Worm (Caenorhabditis elegans): ENCODE measurements around the gene ztf-1.

DNA sequence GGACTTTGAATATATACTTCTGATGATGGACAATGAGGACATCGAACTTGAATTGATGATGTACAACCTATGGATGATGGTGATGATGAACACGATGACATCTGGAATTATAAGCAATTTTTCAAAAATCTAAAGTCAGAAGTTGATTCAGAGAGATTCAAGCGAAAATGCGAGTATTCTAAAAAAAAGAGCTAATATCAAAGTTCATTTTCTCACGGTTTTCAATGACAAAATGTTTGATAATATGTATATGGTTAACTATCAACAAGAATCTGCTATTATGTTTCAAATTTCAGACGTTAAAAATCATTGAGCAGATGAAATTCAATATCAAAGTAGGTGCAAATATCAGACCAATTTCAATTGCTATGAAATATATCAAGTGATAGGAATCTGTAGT lies 12.2 kb downstream of the ztf-1 start, which contains the start of gene K02D10.4:
- TF ChIP-seq cog-1 (tag; optimal IDR thresholded peaks at IDR 0.05): no peak
- TF ChIP-seq T22C8.4 (GFP tag; IDR thresholded peaks at IDR 0.05): no peak
- no peak for TF ChIP-seq ztf-23 (GFP tag; IDR thresholded peaks at IDR 0.05)
- no peak for TF ChIP-seq ref-1 (GFP tag; conservative IDR thresholded peaks at IDR 0.05)
- TF ChIP-seq klf-2 (GFP tag; conservative IDR thresholded peaks at IDR 0.05): no peak
- TF ChIP-seq flt-1 (GFP tag; IDR thresholded peaks at IDR 0.05): no peak
- no peak for TF ChIP-seq ztf-29 (GFP tag; IDR thresholded peaks at IDR 0.05)
